1 fruit fly cellular context compared by ENCODE assay signal in the genomic region with DNA sequence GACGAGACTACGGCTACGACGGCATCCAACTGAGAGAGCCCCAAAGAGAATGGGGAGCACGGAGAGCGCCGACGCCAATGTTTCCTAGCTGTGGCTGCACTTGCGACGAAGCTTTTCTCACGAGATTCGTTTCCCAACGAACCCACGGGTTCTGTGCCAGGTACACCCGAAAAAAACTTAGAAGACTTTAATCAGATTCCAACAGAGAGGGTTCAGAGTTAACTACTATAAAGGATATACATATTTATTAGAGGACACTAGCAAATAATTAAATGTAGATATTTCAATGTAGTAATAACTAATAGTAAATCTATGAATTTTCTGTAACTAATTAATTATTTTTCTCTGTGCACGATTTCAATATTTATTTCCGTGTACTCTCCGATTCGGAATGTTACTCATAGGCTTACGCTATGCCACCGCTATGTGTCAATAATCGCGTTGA.
TF ChIP-seq lines count a peak whose summit lies in the region.

A gene (minus strand): TSS at position 31 of the 445 bp plus-strand sequence.

TF ChIP-seq in whole organism, embryonic, 481 proteins besides CTCF, POLR2A, EP300 and RAD21 (continued from another document and continues in another):
- TF ChIP-seq CG12236 (GFP tag; optimal IDR thresholded peaks at IDR 0.05; lab: Kevin White, UChicago) (no peak), ind (GFP tag; optimal IDR thresholded peaks at IDR 0.05; lab: Kevin White, UChicago) (no peak), dm (GFP tag; optimal IDR thresholded peaks at IDR 0.05; lab: Kevin White, UChicago) (no peak), CG3065 (GFP tag; optimal IDR thresholded peaks at IDR 0.05; lab: Kevin White, UChicago) (no peak), sr (GFP tag; IDR thresholded peaks at IDR 0.05; lab: Robert Waterston, UW) (no peak), hkb (optimal IDR thresholded peaks at IDR 0.05; lab: Kevin White, UChicago) (no peak), hkb (GFP tag; IDR thresholded peaks at IDR 0.05; lab: Robert Waterston, UW) (peak; percentile 52), Hr78 (GFP tag; optimal IDR thresholded peaks at IDR 0.05; lab: Kevin White, UChicago) (no peak), Dip3 (GFP tag; optimal IDR thresholded peaks at IDR 0.05; lab: Kevin White, UChicago) (peak; percentile 49), CG6765 (GFP tag; optimal IDR thresholded peaks at IDR 0.05; lab: Kevin White, UChicago) (no peak), caup (GFP tag; optimal IDR thresholded peaks at IDR 0.05; lab: Kevin White, UChicago; ENCODE audit: severe bottlenecking) (peak; percentile 61), tgo (GFP tag; IDR thresholded peaks at IDR 0.05; lab: Robert Waterston, UW) (peak; percentile 51; the same call in 2 of the 3 replicates), croc (GFP tag; conservative IDR thresholded peaks at IDR 0.05; lab: Robert Waterston, UW) (no peak), peb (GFP tag; IDR thresholded peaks at IDR 0.05; lab: Robert Waterston, UW) (no peak), CG1529 (GFP tag; optimal IDR thresholded peaks at IDR 0.05; lab: Kevin White, UChicago) (no peak), CG4404 (GFP tag; IDR thresholded peaks at IDR 0.05; lab: Robert Waterston, UW) (0 out of 2 replicates have a peak, but pooled peaks have one; percentile 19), klu (GFP tag; IDR thresholded peaks at IDR 0.05; lab: Robert Waterston, UW) (0 out of 2 replicates have a peak, but pooled peaks have one; percentile 29), CG11504 (tag; optimal IDR thresholded peaks at IDR 0.05; lab: Kevin White, UChicago) (no peak), HmgD (GFP tag; optimal IDR thresholded peaks at IDR 0.05; lab: Kevin White, UChicago) (no peak), CG13424 (tag; optimal IDR thresholded peaks at IDR 0.05; lab: Kevin White, UChicago) (peak; percentile 70), CG4424 (GFP tag; optimal IDR thresholded peaks at IDR 0.05; lab: Kevin White, UChicago) (no peak), Lhr (GFP tag; optimal IDR thresholded peaks at IDR 0.05; lab: Kevin White, UChicago) (no peak), CG2116 (GFP tag; optimal IDR thresholded peaks at IDR 0.05; lab: Kevin White, UChicago) (no peak), CG18476 (GFP tag; optimal IDR thresholded peaks at IDR 0.05; lab: Kevin White, UChicago) (no peak), CG10147 (GFP tag; optimal IDR thresholded peaks at IDR 0.05; lab: Kevin White, UChicago) (no peak), zfh1 (GFP tag; IDR thresholded peaks at IDR 0.05; lab: Robert Waterston, UW) (peak; percentile 46; the same call in 1 of the 3 replicates), Pdp1 (GFP tag; optimal IDR thresholded peaks at IDR 0.05; lab: Kevin White, UChicago) (no peak), CG10543 (GFP tag; optimal IDR thresholded peaks at IDR 0.05; lab: Kevin White, UChicago) (peak; percentile 50), grn (GFP tag; optimal IDR thresholded peaks at IDR 0.05; lab: Kevin White, UChicago) (no peak), CG4282 (GFP tag; optimal IDR thresholded peaks at IDR 0.05; lab: Kevin White, UChicago) (no peak), CG15479 (GFP tag; optimal IDR thresholded peaks at IDR 0.05; lab: Kevin White, UChicago) (no peak), Ets97D (GFP tag; optimal IDR thresholded peaks at IDR 0.05; lab: Kevin White, UChicago) (no peak), CG4617 (GFP tag; optimal IDR thresholded peaks at IDR 0.05; lab: Kevin White, UChicago; ENCODE audit: borderline replicate concordance) (no peak), tup (GFP tag; optimal IDR thresholded peaks at IDR 0.05; lab: Kevin White, UChicago) (no peak), CG7786 (GFP tag; optimal IDR thresholded peaks at IDR 0.05; lab: Kevin White, UChicago) (peak; percentile 35), CG9215 (GFP tag; IDR thresholded peaks at IDR 0.05; lab: Robert Waterston, UW) (peak; percentile 68), CG6689 (GFP tag; IDR thresholded peaks at IDR 0.05; lab: Robert Waterston, UW) (peak; percentile 32; the same call in 1 of the 2 replicates), Awh (GFP tag; IDR thresholded peaks at IDR 0.05; lab: Robert Waterston, UW) (no peak), CG11093 (GFP tag; IDR thresholded peaks at IDR 0.05; lab: Robert Waterston, UW) (0 out of 3 replicates have a peak, but pooled peaks have one; percentile 7), ac (GFP tag; optimal IDR thresholded peaks at IDR 0.05; lab: Kevin White, UChicago) (no peak), CG7271 (tag; optimal IDR thresholded peaks at IDR 0.05; lab: Kevin White, UChicago) (no peak), Eip74EF (GFP tag; optimal IDR thresholded peaks at IDR 0.05; lab: Kevin White, UChicago) (peak in 1 of 2 experiments; percentile 43), CG13775 (GFP tag; optimal IDR thresholded peaks at IDR 0.05; lab: Kevin White, UChicago) (peak; percentile 28), Hsf (GFP tag; optimal IDR thresholded peaks at IDR 0.05; lab: Kevin White, UChicago) (peak; percentile 47), Neu2 (GFP tag; optimal IDR thresholded peaks at IDR 0.05; lab: Kevin White, UChicago; ENCODE audit: borderline replicate concordance) (no peak), CG11560 (tag; IDR thresholded peaks at IDR 0.05; lab: Robert Waterston, UW) (0 out of 3 replicates have a peak, but pooled peaks have one; percentile 45), nmo (GFP tag; optimal IDR thresholded peaks at IDR 0.05; lab: Kevin White, UChicago) (peak; percentile 52), sc (optimal IDR thresholded peaks at IDR 0.05; lab: Kevin White, UChicago) (no peak), sc (GFP tag; optimal IDR thresholded peaks at IDR 0.05; lab: Kevin White, UChicago) (no peak), CG7556 (GFP tag; optimal IDR thresholded peaks at IDR 0.05; lab: Kevin White, UChicago) (peak; percentile 78), CG9727 (GFP tag; optimal IDR thresholded peaks at IDR 0.05; lab: Kevin White, UChicago) (peak; percentile 42), phol (tag; optimal IDR thresholded peaks at IDR 0.05; lab: Kevin White, UChicago) (no peak), CG2875 (GFP tag; optimal IDR thresholded peaks at IDR 0.05; lab: Kevin White, UChicago) (no peak), pho (GFP tag; optimal IDR thresholded peaks at IDR 0.05; lab: Kevin White, UChicago) (peak; percentile 1), ci (GFP tag; IDR thresholded peaks at IDR 0.05; lab: Robert Waterston, UW) (0 out of 3 replicates have a peak, but pooled peaks have one; percentile 14), gem (tag; optimal IDR thresholded peaks at IDR 0.05; lab: Kevin White, UChicago) (peak; percentile 77), CG15601 (tag; optimal IDR thresholded peaks at IDR 0.05; lab: Kevin White, UChicago) (no peak), CG3281 (GFP tag; optimal IDR thresholded peaks at IDR 0.05; lab: Kevin White, UChicago) (peak; percentile 41), CG10654 (GFP tag; optimal IDR thresholded peaks at IDR 0.05; lab: Kevin White, UChicago) (no peak), rib (GFP tag; IDR thresholded peaks at IDR 0.05; lab: Robert Waterston, UW) (no peak), Hr51 (GFP tag; optimal IDR thresholded peaks at IDR 0.05; lab: Kevin White, UChicago) (peak; percentile 3 to 82), vvl (GFP tag; IDR thresholded peaks at IDR 0.05; lab: Robert Waterston, UW) (0 out of 2 replicates have a peak, but pooled peaks have one; percentile 26), CG8388 (GFP tag; optimal IDR thresholded peaks at IDR 0.05; lab: Kevin White, UChicago) (peak; percentile 14), Trl (optimal IDR thresholded peaks at IDR 0.05; lab: Kevin White, UChicago) (peak; percentile 31 to 57), Trl (GFP tag; optimal IDR thresholded peaks at IDR 0.05; lab: Kevin White, UChicago) (no peak), CG16815 (GFP tag; optimal IDR thresholded peaks at IDR 0.05; lab: Kevin White, UChicago) (peak; percentile 11), HLH3B (GFP tag; IDR thresholded peaks at IDR 0.05; lab: Robert Waterston, UW) (no peak), sna (GFP tag; IDR thresholded peaks at IDR 0.05; lab: Robert Waterston, UW; ENCODE audit: partially characterized antibody) (no peak), gro (GFP tag; optimal IDR thresholded peaks at IDR 0.05; lab: Kevin White, UChicago) (no peak), Usf (GFP tag; optimal IDR thresholded peaks at IDR 0.05; lab: Kevin White, UChicago) (no peak), prd (optimal IDR thresholded peaks at IDR 0.05; lab: Kevin White, UChicago) (no peak), prd (GFP tag; IDR thresholded peaks at IDR 0.05; lab: Robert Waterston, UW) (peak; percentile 39; the same call in 1 of the 3 replicates), yki (optimal IDR thresholded peaks at IDR 0.05; lab: Kevin White, UChicago) (no peak), ewg (GFP tag; optimal IDR thresholded peaks at IDR 0.05; lab: Kevin White, UChicago) (peak; percentile 54), chm (GFP tag; IDR thresholded peaks at IDR 0.05; lab: Robert Waterston, UW) (no peak), vnd (GFP tag; IDR thresholded peaks at IDR 0.05; lab: Robert Waterston, UW; ENCODE audit: partially characterized antibody) (no peak), Myb (GFP tag; optimal IDR thresholded peaks at IDR 0.05; lab: Kevin White, UChicago) (no peak), CG7839 (tag; optimal IDR thresholded peaks at IDR 0.05; lab: Kevin White, UChicago) (peak; percentile 74), MBD-R2 (GFP tag; IDR thresholded peaks at IDR 0.05; lab: Robert Waterston, UW) (peak; percentile 13; the same call in 1 of the 2 replicates), fd3F (GFP tag; optimal IDR thresholded peaks at IDR 0.05; lab: Kevin White, UChicago) (peak; percentile 36), CG2889 (GFP tag; IDR thresholded peaks at IDR 0.05; lab: Robert Waterston, UW) (no peak), HLH4C (GFP tag; IDR thresholded peaks at IDR 0.05; lab: Robert Waterston, UW; ENCODE audit: partially characterized antibody) (no peak), CG2129 (GFP tag; IDR thresholded peaks at IDR 0.05; lab: Robert Waterston, UW; ENCODE audit: partially characterized antibody) (no peak), cato (GFP tag; optimal IDR thresholded peaks at IDR 0.05; lab: Kevin White, UChicago; ENCODE audit: borderline replicate concordance) (no peak), row (GFP tag; IDR thresholded peaks at IDR 0.05; lab: Robert Waterston, UW) (peak; percentile 79), CG15269 (tag; optimal IDR thresholded peaks at IDR 0.05; lab: Kevin White, UChicago) (peak; percentile 73), CG3995 (GFP tag; optimal IDR thresholded peaks at IDR 0.05; lab: Kevin White, UChicago) (no peak), CG4820 (GFP tag; optimal IDR thresholded peaks at IDR 0.05; lab: Kevin White, UChicago) (no peak), CG17568 (GFP tag; optimal IDR thresholded peaks at IDR 0.05; lab: Kevin White, UChicago) (no peak), ham (GFP tag; IDR thresholded peaks at IDR 0.05; lab: Robert Waterston, UW) (no peak), eyg (GFP tag; optimal IDR thresholded peaks at IDR 0.05; lab: Kevin White, UChicago) (no peak), H2.0 (GFP tag; IDR thresholded peaks at IDR 0.05; lab: Robert Waterston, UW) (peak; percentile 38; the same call in 1 of the 2 replicates), CG12071 (GFP tag; optimal IDR thresholded peaks at IDR 0.05; lab: Kevin White, UChicago) (no peak), bowl (GFP tag; IDR thresholded peaks at IDR 0.05; lab: Robert Waterston, UW) (no peak), CG18599 (GFP tag; optimal IDR thresholded peaks at IDR 0.05; lab: Kevin White, UChicago) (peak; percentile 72), CG1602 (GFP tag; optimal IDR thresholded peaks at IDR 0.05; lab: Kevin White, UChicago) (peak; percentile 12), lilli (GFP tag; optimal IDR thresholded peaks at IDR 0.05; lab: Kevin White, UChicago) (peak; percentile 66), CG13123 (GFP tag; optimal IDR thresholded peaks at IDR 0.05; lab: Kevin White, UChicago) (peak; percentile 1), lbe (GFP tag; optimal IDR thresholded peaks at IDR 0.05; lab: Kevin White, UChicago) (no peak), Fer2 (tag; optimal IDR thresholded peaks at IDR 0.05; lab: Kevin White, UChicago) (no peak), CG4854 (GFP tag; optimal IDR thresholded peaks at IDR 0.05; lab: Kevin White, UChicago) (no peak), CG4328 (GFP tag; optimal IDR thresholded peaks at IDR 0.05; lab: Kevin White, UChicago) (no peak), Sin3A (optimal IDR thresholded peaks at IDR 0.05; lab: Kevin White, UChicago) (no peak), CG4360 (GFP tag; IDR thresholded peaks at IDR 0.05; lab: Robert Waterston, UW) (no peak), cad (GFP tag; optimal IDR thresholded peaks at IDR 0.05; lab: Kevin White, UChicago) (no peak), cwo (GFP tag; optimal IDR thresholded peaks at IDR 0.05; lab: Kevin White, UChicago) (peak; percentile 29), bcd (GFP tag; optimal IDR thresholded peaks at IDR 0.05; lab: Kevin White, UChicago) (peak; percentile 10), HmgZ (tag; optimal IDR thresholded peaks at IDR 0.05; lab: Kevin White, UChicago) (peak; percentile 26), NC2α (GFP tag; optimal IDR thresholded peaks at IDR 0.05; lab: Kevin White, UChicago) (no peak), trh (GFP tag; optimal IDR thresholded peaks at IDR 0.05; lab: Kevin White, UChicago) (no peak), CG11247 (GFP tag; IDR thresholded peaks at IDR 0.05; lab: Robert Waterston, UW) (0 out of 2 replicates have a peak, but pooled peaks have one; percentile 16), CG1603 (tag; optimal IDR thresholded peaks at IDR 0.05; lab: Kevin White, UChicago) (peak; percentile 12), sim (GFP tag; IDR thresholded peaks at IDR 0.05; lab: Robert Waterston, UW) (no peak), br (optimal IDR thresholded peaks at IDR 0.05; lab: Kevin White, UChicago) (no peak), tio (GFP tag; optimal IDR thresholded peaks at IDR 0.05; lab: Kevin White, UChicago) (peak; percentile 38), zf30C (GFP tag; optimal IDR thresholded peaks at IDR 0.05; lab: Kevin White, UChicago) (peak; percentile 69), CoRest (tag; optimal IDR thresholded peaks at IDR 0.05; lab: Kevin White, UChicago) (peak; percentile 74), CG12942 (GFP tag; optimal IDR thresholded peaks at IDR 0.05; lab: Kevin White, UChicago) (peak; percentile 31), seq (GFP tag; IDR thresholded peaks at IDR 0.05; lab: Robert Waterston, UW) (no peak), trem (tag; optimal IDR thresholded peaks at IDR 0.05; lab: Kevin White, UChicago) (no peak), NK7.1 (GFP tag; optimal IDR thresholded peaks at IDR 0.05; lab: Kevin White, UChicago) (no peak), BEAF-32 (GFP tag; optimal IDR thresholded peaks at IDR 0.05; lab: Kevin White, UChicago) (no peak), esg (GFP tag; conservative IDR thresholded peaks at IDR 0.05; lab: Robert Waterston, UW) (peak; percentile 53), CG7963 (GFP tag; IDR thresholded peaks at IDR 0.05; lab: Robert Waterston, UW; ENCODE audit: partially characterized antibody) (no peak), p53 (GFP tag; optimal IDR thresholded peaks at IDR 0.05; lab: Kevin White, UChicago) (no peak), CG9437 (GFP tag; optimal IDR thresholded peaks at IDR 0.05; lab: Kevin White, UChicago) (peak; percentile 38)
